Worm (Caenorhabditis elegans) whole organism, young adult: ENCODE measurements around the gene odd-1.
A peak's percentile ranks its signal among the peaks of the same experiment; 100 is the strongest.

Experiments used
- F10E7.11 ChIP-seq: sonication (generic microtip); optimal IDR thresholded peaks from 2 replicates; lab custom pipeline; 2017; ENCODE audit warnings: mild to moderate bottlenecking, missing genetic modification characterization, moderate library complexity, missing compliant biosample characterization
- F22D6.2 ChIP-seq: sonication (generic microtip); optimal IDR thresholded peaks from 2 replicates; lab custom pipeline; 2016; ENCODE audit warnings: mild to moderate bottlenecking, missing genetic modification characterization, missing compliant biosample characterization
- F33H1.4 ChIP-seq: fragments of 200-800 bp; sonication (Bioruptor generic); IDR thresholded peaks from 2 replicates; pipeline ENCODE4 v1.3.6; 2022; ENCODE audit warnings: missing genetic modification reagents, missing genetic modification characterization, missing compliant biosample characterization
- F52B5.7 ChIP-seq: sonication (generic microtip); optimal IDR thresholded peaks from 2 replicates; lab custom pipeline; 2016; ENCODE audit warnings: mild to moderate bottlenecking, missing genetic modification characterization, missing compliant biosample characterization
- K11D2.4 ChIP-seq: fragments of 200-800 bp; sonication (Bioruptor generic); IDR thresholded peaks from 2 replicates; pipeline ENCODE4 v1.3.6; 2022; ENCODE audit warnings: missing genetic modification reagents, missing genetic modification characterization, missing compliant biosample characterization
- Y56A3A.18 ChIP-seq: fragments of 200-800 bp; sonication (Bioruptor generic); IDR thresholded peaks from 2 replicates; pipeline ENCODE4 v1.3.6; 2022; ENCODE audit warnings: missing genetic modification reagents, missing genetic modification characterization, missing compliant biosample characterization
- Y67H2A.10 ChIP-seq: fragments of 200-800 bp; sonication (Bioruptor generic); conservative IDR thresholded peaks from 2 replicates; pipeline ENCODE4 v1.3.6; 2022; ENCODE audit warnings: missing genetic modification reagents, missing genetic modification characterization, missing compliant biosample characterization
- Y79H2A.3 ChIP-seq: fragments of 200-800 bp; sonication (Bioruptor generic); conservative IDR thresholded peaks from 2 replicates; pipeline ENCODE4 v1.3.6; 2022; ENCODE audit warnings: missing genetic modification reagents, missing genetic modification characterization, missing compliant biosample characterization
- Y95B8A.8 ChIP-seq: fragments of 200-800 bp; sonication (Bioruptor generic); IDR thresholded peaks from 2 replicates; pipeline ENCODE4 v1.3.6; 2022; ENCODE audit warnings: missing genetic modification reagents, missing genetic modification characterization, missing compliant biosample characterization
- attf-3 ChIP-seq: fragments of 200-800 bp; sonication (Bioruptor generic); conservative IDR thresholded peaks from 2 replicates; pipeline ENCODE4 v1.3.6; 2022; ENCODE audit warnings: missing genetic modification reagents, missing genetic modification characterization, missing compliant biosample characterization
- attf-6 ChIP-seq: fragments of 200-800 bp; sonication (Bioruptor generic); IDR thresholded peaks from 2 replicates; pipeline ENCODE4 v1.3.6; 2022; ENCODE audit warnings: missing genetic modification reagents, missing genetic modification characterization, missing compliant biosample characterization
- cebp-2 ChIP-seq: fragments of 200-800 bp; sonication (Bioruptor generic); IDR thresholded peaks from 2 replicates; pipeline ENCODE4 v1.3.6; 2022; ENCODE audit warnings: missing genetic modification characterization, missing compliant biosample characterization
- ceh-58 ChIP-seq: fragments of 200-800 bp; sonication (Bioruptor generic); IDR thresholded peaks from 2 replicates; pipeline ENCODE4 v1.3.6; 2022; ENCODE audit warnings: missing genetic modification characterization, missing compliant biosample characterization
- ceh-79 ChIP-seq: sonication (generic microtip); optimal IDR thresholded peaks from 2 replicates; lab custom pipeline; 2017; ENCODE audit warnings: mild to moderate bottlenecking, missing genetic modification characterization, missing compliant biosample characterization
- ceh-91 ChIP-seq: fragments of 200-800 bp; sonication (Bioruptor generic); IDR thresholded peaks from 2 replicates; pipeline ENCODE4 v1.3.6; 2022; ENCODE audit warnings: missing genetic modification reagents, missing genetic modification characterization, missing compliant biosample characterization
- chd-7 ChIP-seq: sonication (generic microtip); optimal IDR thresholded peaks from 2 replicates; lab custom pipeline; 2016; ENCODE audit warnings: mild to moderate bottlenecking, missing genetic modification characterization, moderate library complexity, missing compliant biosample characterization
- dpff-1 ChIP-seq: sonication (generic microtip); optimal IDR thresholded peaks from 2 replicates; lab custom pipeline; 2017; ENCODE audit warnings: mild to moderate bottlenecking, missing genetic modification characterization, missing compliant biosample characterization
- ekl-4 ChIP-seq: fragments of 200-800 bp; sonication (Bioruptor generic); IDR thresholded peaks from 2 replicates; pipeline ENCODE4 v1.3.6; 2022; ENCODE audit warnings: missing genetic modification reagents, missing genetic modification characterization, missing compliant biosample characterization
- fkh-3 ChIP-seq: sonication (generic microtip); optimal IDR thresholded peaks from 2 replicates; lab custom pipeline; 2016; ENCODE audit warnings: mild to moderate bottlenecking, missing genetic modification characterization, missing compliant biosample characterization
- hlh-26 ChIP-seq: fragments of 200-800 bp; sonication (Bioruptor generic); conservative IDR thresholded peaks from 2 replicates; pipeline ENCODE4 v1.3.6; 2022; ENCODE audit warnings: missing genetic modification reagents, missing genetic modification characterization, missing compliant biosample characterization
- hsf-1 ChIP-seq: fragments of 200-800 bp; sonication (Bioruptor generic); IDR thresholded peaks from 2 replicates; pipeline ENCODE4 v1.3.6; 2022; ENCODE audit warnings: missing genetic modification reagents, missing genetic modification characterization, missing compliant biosample characterization
- lag-1 ChIP-seq: fragments of 200-800 bp; sonication (Bioruptor generic); IDR thresholded peaks from 2 replicates; pipeline ENCODE4 v1.3.6; 2022; ENCODE audit warnings: missing genetic modification reagents, missing genetic modification characterization, missing compliant biosample characterization
- let-526 ChIP-seq: fragments of 200-800 bp; sonication (Bioruptor generic); IDR thresholded peaks from 2 replicates; pipeline ENCODE4 v1.3.6; 2022; ENCODE audit warnings: missing genetic modification reagents, missing genetic modification characterization, missing compliant biosample characterization
- lin-26 ChIP-seq: fragments of 200-800 bp; sonication (Bioruptor generic); IDR thresholded peaks from 2 replicates; pipeline ENCODE4 v1.3.6; 2022; ENCODE audit warnings: missing genetic modification reagents, missing genetic modification characterization, missing compliant biosample characterization
- lin-40 ChIP-seq: sonication (generic microtip); optimal IDR thresholded peaks from 2 replicates; lab custom pipeline; 2016; ENCODE audit warnings: missing genetic modification characterization, mild to moderate bottlenecking, missing compliant biosample characterization, missing genotype, missing genetic modification reagents
- lsl-1 ChIP-seq: fragments of 200-800 bp; sonication (Bioruptor generic); optimal IDR thresholded peaks from 2 replicates; lab custom pipeline; 2018; ENCODE audit warnings: mild to moderate bottlenecking, missing genetic modification characterization, moderate library complexity, missing compliant biosample characterization
- madf-6 ChIP-seq: fragments of 200-800 bp; sonication (Bioruptor generic); IDR thresholded peaks from 2 replicates; pipeline ENCODE4 v1.3.6; 2022; ENCODE audit warnings: missing genetic modification reagents, missing genetic modification characterization, missing compliant biosample characterization
- nfya-1 ChIP-seq: sonication (generic microtip); optimal IDR thresholded peaks from 2 replicates; lab custom pipeline; 2017; ENCODE audit warnings: antibody characterized with exemption, missing compliant biosample characterization, missing genetic modification characterization, borderline replicate concordance; ENCODE audit not compliant: insufficient read depth
- nhr-179 ChIP-seq: sonication (generic microtip); optimal IDR thresholded peaks from 2 replicates; lab custom pipeline; 2016; ENCODE audit warnings: mild to moderate bottlenecking, missing genetic modification characterization, missing compliant biosample characterization
- nhr-90 ChIP-seq: sonication (generic microtip); optimal IDR thresholded peaks from 2 replicates; lab custom pipeline; 2016; ENCODE audit warnings: missing genotype, mild to moderate bottlenecking, missing genetic modification characterization, missing compliant biosample characterization
- rec-8 ChIP-seq, 2 experiments: sonication (generic microtip); optimal IDR thresholded peaks; 2 replicates each; lab custom pipeline; 2016; ENCODE audit warnings: mild to moderate bottlenecking in 2 of 2, missing genetic modification characterization in 2 of 2, missing genetic modification reagents in 2 of 2, missing genotype in 2 of 2, missing biosample characterization in 1 of 2, missing compliant biosample characterization in 1 of 2, moderate library complexity in 1 of 2
- repo-1 ChIP-seq: sonication (generic microtip); optimal IDR thresholded peaks from 2 replicates; lab custom pipeline; 2017; ENCODE audit warnings: mild to moderate bottlenecking, missing genetic modification characterization, missing compliant biosample characterization
- snpc-1.1 ChIP-seq: sonication (generic microtip); optimal IDR thresholded peaks from 2 replicates; lab custom pipeline; 2017; ENCODE audit warnings: missing genetic modification characterization, mild to moderate bottlenecking, missing compliant biosample characterization, antibody characterized with exemption, moderate library complexity, missing genotype, missing genetic modification reagents; ENCODE audit not compliant: insufficient read depth
- snpc-1.3 ChIP-seq: sonication (generic microtip); optimal IDR thresholded peaks from 2 replicates; lab custom pipeline; 2017; ENCODE audit warnings: missing genetic modification characterization, mild to moderate bottlenecking, missing compliant biosample characterization, antibody characterized with exemption, moderate library complexity, missing genotype, missing genetic modification reagents; ENCODE audit not compliant: insufficient read depth
- snpc-3.4 ChIP-seq: sonication (generic microtip); optimal IDR thresholded peaks from 2 replicates; lab custom pipeline; 2017; ENCODE audit warnings: missing genetic modification characterization, mild to moderate bottlenecking, missing compliant biosample characterization, antibody characterized with exemption, moderate library complexity, missing genotype, missing genetic modification reagents
- snpc-4 ChIP-seq, 5 experiments: fragments of 150-350 bp in 1 of 5; sonication (generic microtip) in 4 of 5; optimal IDR thresholded peaks; 2 replicates each; lab custom pipeline; 2014 to 2018; ENCODE audit warnings: missing genetic modification characterization in 5 of 5, missing biosample characterization in 3 of 5, antibody characterized with exemption in 2 of 5, mild to moderate bottlenecking in 2 of 5, missing compliant biosample characterization in 2 of 5, missing genotype in 2 of 5, moderate library complexity in 2 of 5, missing genetic modification reagents in 1 of 5
- zfh-2 ChIP-seq: fragments of 200-800 bp; sonication (Bioruptor generic); conservative IDR thresholded peaks from 2 replicates; pipeline ENCODE4 v1.3.6; 2022; ENCODE audit warnings: missing genetic modification reagents, missing genetic modification characterization, missing compliant biosample characterization
- ztf-18 ChIP-seq: sonication (generic microtip); optimal IDR thresholded peaks from 2 replicates; lab custom pipeline; 2016; ENCODE audit warnings: missing genotype, mild to moderate bottlenecking, missing genetic modification characterization, missing compliant biosample characterization
- ztf-25 ChIP-seq: fragments of 200-800 bp; sonication (Bioruptor generic); IDR thresholded peaks from 2 replicates; pipeline ENCODE4 v1.3.6; 2022; ENCODE audit warnings: missing genetic modification reagents, missing genetic modification characterization, missing compliant biosample characterization

Gene odd-1

DNA sequence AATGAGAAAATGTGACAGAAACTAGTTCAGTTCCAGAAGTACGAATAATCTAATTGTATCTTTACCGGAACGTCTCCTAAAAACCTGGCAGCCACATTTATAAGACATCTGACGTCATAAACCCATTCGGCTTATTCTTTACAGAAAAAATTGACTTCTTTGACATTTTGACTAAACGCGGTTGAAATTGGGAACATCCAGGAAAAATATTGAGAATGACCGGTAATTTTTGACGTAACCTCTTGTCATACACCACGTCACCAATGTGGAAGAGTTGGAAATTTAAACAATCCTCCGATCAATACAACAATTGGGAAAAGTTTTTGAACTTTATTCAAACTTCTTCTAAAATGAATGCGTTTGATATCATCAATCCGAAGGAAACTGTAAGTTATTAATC lies 17.1 kb upstream of the odd-1 start, which contains the start of gene ZK418.2:
TSS of gene ZK418.2 (plus strand) at position 301 of the 400 bp plus-strand sequence.
- TF ChIP-seq repo-1 (tag; lab: Kevin White, UChicago) (no peak), attf-3 (GFP tag; lab: Robert Waterston, UW) (no peak), chd-7 (tag; lab: Kevin White, UChicago) (no peak), zfh-2 (GFP tag; lab: Robert Waterston, UW) (no peak), Y67H2A.10 (GFP tag; lab: Robert Waterston, UW) (no peak), dpff-1 (tag; lab: Kevin White, UChicago) (no peak), F22D6.2 (tag; lab: Kevin White, UChicago) (no peak), cebp-2 (GFP tag; lab: Robert Waterston, UW) (no peak)

DNA sequence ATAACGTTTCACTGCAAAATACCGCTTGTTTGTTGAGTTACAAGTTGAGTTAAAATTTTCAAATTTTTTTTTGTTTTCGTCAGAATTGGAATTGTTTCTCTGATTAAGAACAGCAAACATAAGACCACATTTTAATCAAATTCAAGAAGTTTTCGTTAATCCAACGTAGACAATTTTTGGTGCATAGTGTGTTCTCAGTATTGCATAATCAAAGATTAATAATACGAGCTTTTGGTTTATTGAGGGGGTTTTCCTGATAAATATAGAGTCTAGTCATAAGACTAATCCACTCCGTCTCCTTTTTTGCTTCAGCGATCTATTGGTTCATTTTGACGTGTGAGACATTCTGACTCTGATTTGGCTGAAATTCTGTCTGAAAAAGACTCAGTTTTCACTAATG lies 13.0 kb upstream of the odd-1 start, which contains the start of gene nhr-9:
TSS of gene nhr-9 (plus strand) at position 307 of the 400 bp plus-strand sequence.
- TF ChIP-seq hsf-1 (GFP tag; lab: Robert Waterston, UW) (no peak), rec-8 (tag; optimal IDR thresholded peaks at IDR 0.05; lab: Kevin White, UChicago) (no peak), nhr-90 (no peak)

DNA sequence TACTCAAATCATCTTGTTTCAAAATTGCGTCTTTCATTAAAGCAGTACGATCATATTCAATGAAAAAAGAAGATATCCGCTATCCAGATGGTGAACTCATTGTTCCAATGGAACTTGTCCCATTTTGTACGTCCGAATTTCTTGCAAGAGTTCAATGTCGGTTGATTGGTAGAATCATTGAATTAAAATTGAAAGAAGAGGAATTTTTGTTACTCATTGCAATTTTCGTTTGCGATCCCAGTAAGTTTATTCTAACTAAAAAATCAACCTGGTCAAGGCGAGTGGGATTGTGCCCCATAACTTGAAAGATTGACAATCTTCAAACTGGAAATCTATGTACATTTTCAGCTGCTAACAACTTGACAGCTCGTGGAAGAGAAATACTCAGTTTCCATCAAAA lies 11.6 kb upstream of the odd-1 start:
- TF ChIP-seq fkh-3 (no peak), snpc-1.1 (tag; lab: Kevin White, UChicago) (no peak), chd-7 (tag; lab: Kevin White, UChicago) (no peak), ekl-4 (GFP tag; lab: Robert Waterston, UW) (no peak), zfh-2 (GFP tag; lab: Robert Waterston, UW) (no peak), Y79H2A.3 (GFP tag; lab: Robert Waterston, UW) (no peak), lin-40 (tag; lab: Kevin White, UChicago) (no peak), let-526 (GFP tag; lab: Robert Waterston, UW) (no peak), ceh-79 (tag; lab: Kevin White, UChicago) (no peak)
- TF ChIP-seq, all 124 proteins: peak for 0

- TF ChIP-seq nfya-1 (tag; lab: Kevin White, UChicago) (no peak), lag-1 (GFP tag; lab: Robert Waterston, UW) (no peak), Y95B8A.8 (GFP tag; lab: Robert Waterston, UW) (no peak)
- TF ChIP-seq, all 124 proteins: peak for 0
These were observed 8.1 kb upstream of the odd-1 start, which contains the start of gene ZK418.11 for ce11 chrIII:7100001-7100400. TSS of gene ZK418.11 (plus strand) at chrIII:7100289.

ce11 chrIII:7101814-7102477 lies 6.2 kb upstream of the odd-1 start:
- TF ChIP-seq Y56A3A.18 (GFP tag; lab: Robert Waterston, UW) (peak; percentile 75), ztf-25 (GFP tag; lab: Robert Waterston, UW) (peak; percentile 72; the same call in 1 of the 2 replicates), snpc-1.3 (tag; lab: Kevin White, UChicago) (peak; percentile 67), ceh-91 (no peak; the same call in none of the 2 replicates), lin-26 (GFP tag; lab: Robert Waterston, UW) (peak; percentile 82), lsl-1 (GFP tag; lab: Kevin White, UChicago) (peak; percentile 59), hlh-26 (GFP tag; lab: Robert Waterston, UW) (no peak), madf-6 (GFP tag; lab: Robert Waterston, UW) (peak; percentile 84), attf-6 (GFP tag; lab: Robert Waterston, UW) (peak; percentile 90), K11D2.4 (GFP tag; lab: Robert Waterston, UW) (no peak), nhr-179 (tag; lab: Kevin White, UChicago) (no peak), snpc-4 (GFP tag; optimal IDR thresholded peaks at IDR 0.05; lab: Kevin White, UChicago) (peak; percentile 37), snpc-4 (tag; optimal IDR thresholded peaks at IDR 0.05; lab: Kevin White, UChicago) (peak in 1 of 4 experiments; percentile 71), ztf-18 (tag; lab: Kevin White, UChicago) (peak; percentile 38), F52B5.7 (tag; lab: Kevin White, UChicago) (peak; percentile 72), snpc-3.4 (tag; lab: Kevin White, UChicago) (peak; percentile 88), F33H1.4 (GFP tag; lab: Robert Waterston, UW) (peak; percentile 35), F10E7.11 (tag; lab: Kevin White, UChicago) (peak; percentile 70), ceh-58 (GFP tag; lab: Robert Waterston, UW) (peak; percentile 62; the same call in 1 of the 2 replicates)
